Worm (Caenorhabditis elegans) whole organism, L2 larva: ENCODE results near the gene crh-2.

Experiments used
- C34F6.9 ChIP-seq: fragments of 150-350 bp; optimal IDR thresholded peaks from 2 replicates; lab custom pipeline; 2014; ENCODE audit warnings: missing biosample characterization, missing genetic modification characterization
- F13H6.1 ChIP-seq: sonication (generic microtip); optimal IDR thresholded peaks from 2 replicates; lab custom pipeline; 2016; ENCODE audit warnings: missing genetic modification characterization, missing compliant biosample characterization
- R02D3.7 ChIP-seq: fragments of 150-350 bp; optimal IDR thresholded peaks from 2 replicates; lab custom pipeline; 2014; ENCODE audit warnings: missing biosample characterization, missing genetic modification characterization
- Y55F3AM.14 ChIP-seq: fragments of 200-800 bp; sonication (Bioruptor generic); optimal IDR thresholded peaks from 2 replicates; lab custom pipeline; 2018; ENCODE audit warnings: mild to moderate bottlenecking, missing genetic modification characterization, missing compliant biosample characterization
- ZK546.5 ChIP-seq: sonication (generic microtip); optimal IDR thresholded peaks from 2 replicates; lab custom pipeline; 2017; ENCODE audit warnings: missing biosample characterization, missing genetic modification characterization
- alr-1 ChIP-seq: fragments of 150-350 bp; optimal IDR thresholded peaks from 2 replicates; lab custom pipeline; 2014; ENCODE audit warnings: missing biosample characterization, missing genetic modification characterization
- aly-2 ChIP-seq: fragments of 150-350 bp; optimal IDR thresholded peaks from 2 replicates; lab custom pipeline; 2014; ENCODE audit warnings: missing biosample characterization, missing genetic modification characterization
- ama-1 ChIP-seq: fragments of 150-350 bp; optimal IDR thresholded peaks from 2 replicates; lab custom pipeline; 2018; ENCODE audit warnings: inconsistent platforms
- blmp-1 ChIP-seq: sonication (generic microtip); optimal IDR thresholded peaks from 2 replicates; lab custom pipeline; 2017; ENCODE audit warnings: missing genetic modification characterization, mild to moderate bottlenecking, missing compliant biosample characterization, antibody characterized with exemption, moderate library complexity; ENCODE audit not compliant: insufficient read depth
- ceh-16 ChIP-seq: fragments of 150-350 bp; optimal IDR thresholded peaks from 2 replicates; lab custom pipeline; 2014; ENCODE audit warnings: missing biosample characterization, missing genetic modification characterization
- egl-27 ChIP-seq: sonication (generic microtip); optimal IDR thresholded peaks from 3 replicates; lab custom pipeline; 2017; ENCODE audit warnings: missing biosample characterization, missing genetic modification reagents, missing genetic modification characterization
- elt-1 ChIP-seq: fragments of 150-350 bp; optimal IDR thresholded peaks from 2 replicates; lab custom pipeline; 2014; ENCODE audit warnings: missing biosample characterization, missing genetic modification characterization
- elt-3 ChIP-seq: sonication (generic microtip); optimal IDR thresholded peaks from 2 replicates; lab custom pipeline; 2017; ENCODE audit warnings: missing biosample characterization, missing genetic modification characterization
- fos-1 ChIP-seq: fragments of 150-350 bp; optimal IDR thresholded peaks from 2 replicates; lab custom pipeline; 2014; ENCODE audit warnings: missing biosample characterization, missing genetic modification characterization
- lin-11 ChIP-seq: fragments of 150-350 bp; sonication (generic microtip); optimal IDR thresholded peaks from 2 replicates; lab custom pipeline; 2014; ENCODE audit warnings: missing biosample characterization, missing genetic modification characterization, inconsistent platforms, mixed read lengths
- lin-13 ChIP-seq: fragments of 150-350 bp; optimal IDR thresholded peaks from 2 replicates; lab custom pipeline; 2014; ENCODE audit warnings: missing biosample characterization, missing genetic modification reagents, missing genetic modification characterization
- lsy-2 ChIP-seq, 2 experiments: fragments of 150-350 bp in 1 of 2; sonication (generic microtip) in 1 of 2; optimal IDR thresholded peaks; 2 replicates each; lab custom pipeline; 2014 to 2017; ENCODE audit warnings: missing biosample characterization in 2 of 2, missing genetic modification characterization in 2 of 2
- mab-5 ChIP-seq: fragments of 150-350 bp; optimal IDR thresholded peaks from 2 replicates; lab custom pipeline; 2014; ENCODE audit warnings: missing biosample characterization, missing genetic modification characterization
- mdl-1 ChIP-seq, 2 experiments: fragments of 150-350 bp in 1 of 2; sonication (generic microtip) in 1 of 2; optimal IDR thresholded peaks; 2 replicates each; lab custom pipeline; 2017; ENCODE audit warnings: missing biosample characterization in 2 of 2, missing genetic modification characterization in 2 of 2
- nhr-10 ChIP-seq: sonication (generic microtip); optimal IDR thresholded peaks from 2 replicates; lab custom pipeline; 2017; ENCODE audit warnings: missing biosample characterization, missing genetic modification characterization
- nhr-11 ChIP-seq: fragments of 150-350 bp; optimal IDR thresholded peaks from 2 replicates; lab custom pipeline; 2014; ENCODE audit warnings: missing biosample characterization, missing genetic modification characterization
- nhr-12 ChIP-seq: fragments of 150-350 bp; optimal IDR thresholded peaks from 2 replicates; lab custom pipeline; 2014; ENCODE audit warnings: missing biosample characterization, missing genetic modification characterization
- nhr-129 ChIP-seq: fragments of 150-350 bp; optimal IDR thresholded peaks from 2 replicates; lab custom pipeline; 2014; ENCODE audit warnings: missing biosample characterization, missing genetic modification characterization
- nhr-21 ChIP-seq: fragments of 150-350 bp; optimal IDR thresholded peaks from 2 replicates; lab custom pipeline; 2014; ENCODE audit warnings: missing biosample characterization, missing genetic modification characterization
- nhr-23 ChIP-seq: fragments of 150-350 bp; optimal IDR thresholded peaks from 2 replicates; lab custom pipeline; 2014; ENCODE audit warnings: missing biosample characterization, missing genetic modification reagents, missing genetic modification characterization
- nhr-25 ChIP-seq: fragments of 150-350 bp; sonication (generic microtip); optimal IDR thresholded peaks from 3 replicates; lab custom pipeline; 2014; ENCODE audit warnings: missing biosample characterization, missing genetic modification characterization
- nhr-6 ChIP-seq: fragments of 150-350 bp; optimal IDR thresholded peaks from 2 replicates; lab custom pipeline; 2014; ENCODE audit warnings: missing biosample characterization, missing genetic modification characterization
- nhr-77 ChIP-seq: fragments of 150-350 bp; optimal IDR thresholded peaks from 2 replicates; lab custom pipeline; 2014; ENCODE audit warnings: missing biosample characterization, missing genetic modification characterization
- sem-4 ChIP-seq: fragments of 150-350 bp; optimal IDR thresholded peaks from 2 replicates; lab custom pipeline; 2014; ENCODE audit warnings: missing biosample characterization, missing genetic modification reagents, missing genetic modification characterization
- sma-3 ChIP-seq: sonication (generic microtip); optimal IDR thresholded peaks from 2 replicates; lab custom pipeline; 2016; ENCODE audit warnings: missing genetic modification reagents, missing genetic modification characterization, missing compliant biosample characterization
- sma-9 ChIP-seq, 2 experiments: fragments of 150-350 bp in 1 of 2; sonication (generic microtip) in 1 of 2; optimal IDR thresholded peaks; 2 replicates each; lab custom pipeline; 2014 to 2016; ENCODE audit warnings: missing genetic modification characterization in 2 of 2, mild to moderate bottlenecking in 1 of 2, missing biosample characterization in 1 of 2, missing compliant biosample characterization in 1 of 2, missing genetic modification reagents in 1 of 2, moderate library complexity in 1 of 2
- snpc-4 ChIP-seq: fragments of 150-350 bp; optimal IDR thresholded peaks from 2 replicates; lab custom pipeline; 2014; ENCODE audit warnings: missing biosample characterization, missing genetic modification characterization
- unc-39 ChIP-seq: fragments of 150-350 bp; optimal IDR thresholded peaks from 2 replicates; lab custom pipeline; 2014; ENCODE audit warnings: missing biosample characterization, missing genetic modification characterization
- unc-55 ChIP-seq: fragments of 150-350 bp; sonication (generic microtip); optimal IDR thresholded peaks from 3 replicates; lab custom pipeline; 2014; ENCODE audit warnings: missing biosample characterization, missing genetic modification reagents, missing genetic modification characterization
- unc-62 ChIP-seq: fragments of 150-350 bp; optimal IDR thresholded peaks from 2 replicates; lab custom pipeline; 2014; ENCODE audit warnings: missing biosample characterization, missing genetic modification reagents, missing genetic modification characterization
- zag-1 ChIP-seq: fragments of 150-350 bp; optimal IDR thresholded peaks from 2 replicates; lab custom pipeline; 2014; ENCODE audit warnings: missing biosample characterization, missing genetic modification characterization
- ztf-1 ChIP-seq: fragments of 200-800 bp; sonication (Bioruptor generic); conservative IDR thresholded peaks from 2 replicates; pipeline ENCODE4 v1.3.6; 2022; ENCODE audit warnings: missing genetic modification characterization, missing compliant biosample characterization
- ztf-11 ChIP-seq: sonication (generic microtip); optimal IDR thresholded peaks from 2 replicates; lab custom pipeline; 2017; ENCODE audit warnings: missing biosample characterization, missing genetic modification characterization

The crh-2 gene

DNA sequence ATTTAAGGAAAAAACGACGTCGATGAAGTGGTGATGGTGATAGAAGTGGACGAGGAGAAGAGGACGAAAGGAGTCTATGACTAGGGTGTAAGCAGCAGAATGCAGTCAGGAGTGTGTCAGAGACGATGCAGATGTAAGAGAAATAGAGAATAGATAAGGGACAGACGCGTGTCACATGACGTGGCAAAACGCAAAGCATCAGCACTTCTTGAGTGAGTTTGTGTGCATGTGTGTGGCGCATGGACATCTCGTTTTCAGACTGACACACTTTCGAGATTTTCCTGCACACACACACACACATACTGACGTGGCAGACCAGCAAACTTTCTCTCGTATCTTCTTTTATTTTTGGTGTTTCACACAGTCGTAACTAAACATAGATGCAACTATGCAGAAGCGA lies 4.9 kb downstream of the crh-2 start (continued):
- TF ChIP-seq unc-55 (no peak), F13H6.1 (tag; lab: Kevin White, UChicago) (peak; percentile 70), mab-5 (no peak), unc-62 (GFP tag; lab: Kevin White, UChicago) (no peak), nhr-6 (tag; lab: Kevin White, UChicago) (no peak), ceh-16 (tag; lab: Kevin White, UChicago) (no peak)

DNA sequence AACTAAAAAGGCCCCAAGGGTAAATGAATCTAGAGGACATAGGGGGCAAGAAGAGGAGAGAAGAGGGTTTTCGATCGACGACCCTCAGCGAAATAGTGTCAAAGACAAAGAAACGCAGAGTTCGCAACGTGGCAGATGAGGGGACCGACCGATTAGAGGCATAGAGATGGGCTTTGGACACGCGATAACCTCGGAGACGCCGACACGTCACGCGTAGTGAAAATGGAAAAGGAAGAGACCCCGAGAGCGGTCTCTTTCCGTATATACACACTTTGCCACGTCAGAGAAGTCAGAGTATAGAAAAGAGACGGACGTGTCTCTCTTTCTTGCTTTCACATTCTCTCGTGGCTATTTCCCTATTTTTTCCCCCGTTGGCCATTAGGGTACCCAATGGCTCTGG lies 5.9 kb downstream of the crh-2 start:
- TF ChIP-seq C34F6.9 (tag; lab: Kevin White, UChicago) (peak; percentile 72), R02D3.7 (tag; lab: Kevin White, UChicago) (no peak), zag-1 (tag; lab: Kevin White, UChicago) (peak; percentile 71), lin-11 (peak; percentile 49), nhr-129 (peak; percentile 77), sem-4 (tag; lab: Kevin White, UChicago) (peak; percentile 56), egl-27 (tag; lab: Kevin White, UChicago) (peak; percentile 54), mdl-1 (tag; optimal IDR thresholded peaks at IDR 0.05; lab: Kevin White, UChicago) (peak; percentile 75 to 85), unc-55 (peak; percentile 61), nhr-21 (tag; lab: Kevin White, UChicago) (peak; percentile 34), unc-39 (tag; lab: Kevin White, UChicago) (no peak), fos-1 (tag; lab: Kevin White, UChicago) (peak; percentile 48), nhr-23 (tag; lab: Kevin White, UChicago) (no peak), sma-9 (GFP tag; optimal IDR thresholded peaks at IDR 0.05; lab: Kevin White, UChicago) (peak; percentile 79), sma-9 (tag; optimal IDR thresholded peaks at IDR 0.05; lab: Kevin White, UChicago) (no peak), Y55F3AM.14 (peak; percentile 69), nhr-25 (peak; percentile 51), snpc-4 (tag; lab: Kevin White, UChicago) (peak; percentile 62), blmp-1 (tag; lab: Kevin White, UChicago) (peak; percentile 74), sma-3 (GFP tag; lab: Kevin White, UChicago) (peak; percentile 22), lsy-2 (tag; optimal IDR thresholded peaks at IDR 0.05; lab: Kevin White, UChicago) (peak; percentile 18 to 74), F13H6.1 (tag; lab: Kevin White, UChicago) (peak; percentile 80), ZK546.5 (tag; lab: Kevin White, UChicago) (peak; percentile 6), ama-1 (lab: Kevin White, UChicago) (no peak), lin-13 (GFP tag; lab: Kevin White, UChicago) (peak; percentile 55), ztf-1 (GFP tag; lab: Robert Waterston, UW) (no peak)

DNA sequence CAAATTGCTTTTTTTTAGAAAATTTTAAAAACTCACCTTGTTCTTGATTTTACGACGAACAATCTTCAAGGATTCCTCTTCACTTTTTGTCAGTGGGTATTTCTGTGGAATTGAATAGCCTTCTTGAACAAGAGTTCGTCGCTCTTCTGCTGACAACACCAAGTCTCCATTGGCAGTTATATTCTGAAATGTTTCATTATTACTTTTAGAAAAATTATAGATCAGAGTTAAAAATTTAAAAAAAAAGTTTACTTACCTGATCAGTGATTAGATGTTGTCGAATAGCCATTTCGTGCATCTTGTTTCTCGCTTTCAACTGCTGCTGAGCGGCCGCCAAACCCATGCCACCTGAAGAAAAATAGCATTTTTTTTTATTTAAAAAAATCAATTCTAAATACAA lies 7.1 kb downstream of the crh-2 start:
- TF ChIP-seq Y55F3AM.14 = no peak
- TF ChIP-seq fos-1 (tag; lab: Kevin White, UChicago) = no peak
- TF ChIP-seq blmp-1 (tag; lab: Kevin White, UChicago) = no peak
- no peak for TF ChIP-seq ztf-11 (tag; lab: Kevin White, UChicago)
- TF ChIP-seq lin-11 = no peak
- no peak for TF ChIP-seq lsy-2 (tag; optimal IDR thresholded peaks at IDR 0.05; lab: Kevin White, UChicago)
- no peak for TF ChIP-seq ztf-1 (GFP tag; lab: Robert Waterston, UW)
- TF ChIP-seq nhr-12 = no peak
- no peak for TF ChIP-seq mab-5
- TF ChIP-seq nhr-77 (tag; lab: Kevin White, UChicago) = no peak
- no peak for TF ChIP-seq unc-39 (tag; lab: Kevin White, UChicago)
- TF ChIP-seq unc-62 (GFP tag; lab: Kevin White, UChicago) = no peak

DNA sequence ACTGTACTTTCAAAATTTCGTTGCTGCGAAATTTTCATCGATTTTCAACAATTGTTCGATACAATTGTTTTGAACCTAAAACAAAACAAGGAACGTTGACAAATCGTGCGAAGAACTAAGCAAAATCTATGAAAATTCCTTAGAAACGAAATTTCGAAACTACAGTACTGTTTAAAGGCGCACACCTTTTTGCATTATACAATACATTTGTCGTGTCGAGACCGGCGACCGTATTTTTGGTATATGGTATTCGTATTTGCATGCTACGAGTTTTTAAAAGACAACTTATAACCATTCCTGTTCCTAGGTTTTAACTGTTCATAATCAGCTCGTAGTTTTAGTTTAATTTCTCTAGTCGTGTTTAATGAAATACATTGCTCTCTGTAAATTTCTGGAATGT lies 8.8 kb downstream of the crh-2 start:
- TF ChIP-seq ama-1 (lab: Kevin White, UChicago) (peak; percentile 23), lin-11 (no peak)

DNA sequence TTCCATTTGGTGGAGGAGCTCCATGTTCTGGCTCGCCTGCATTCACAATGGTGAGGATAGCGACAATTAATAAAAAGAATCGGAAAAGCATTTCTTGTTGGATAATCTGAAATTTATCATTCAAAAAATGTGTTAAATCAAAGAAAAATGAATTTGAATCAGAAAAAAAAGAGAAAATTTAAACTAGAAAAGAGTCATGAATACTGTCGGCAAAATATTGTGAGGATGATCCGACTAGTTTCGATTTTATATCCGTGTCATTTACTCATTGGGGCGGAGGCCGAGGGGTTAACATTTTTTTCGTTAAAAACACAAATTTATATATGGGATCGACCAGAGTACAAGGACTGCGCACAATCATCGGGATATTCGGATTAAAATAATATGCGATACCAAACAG lies 9.5 kb downstream of the crh-2 start, which contains the start of gene C27D6.12:
C27D6.12 (minus strand) TSS at position 101 of the 400 bp plus-strand sequence.
- no peak for TF ChIP-seq nhr-10 (tag; lab: Kevin White, UChicago)
- TF ChIP-seq elt-3 (tag; lab: Kevin White, UChicago) = no peak
- no peak for TF ChIP-seq ztf-11 (tag; lab: Kevin White, UChicago)
- no peak for TF ChIP-seq nhr-23 (tag; lab: Kevin White, UChicago)
- TF ChIP-seq unc-62 (GFP tag; lab: Kevin White, UChicago) = no peak
- TF ChIP-seq Y55F3AM.14 = no peak
- TF ChIP-seq elt-1 (tag; lab: Kevin White, UChicago) = no peak
- TF ChIP-seq sem-4 (tag; lab: Kevin White, UChicago) = no peak
- TF ChIP-seq nhr-11 (tag; lab: Kevin White, UChicago) = no peak
- no peak for TF ChIP-seq aly-2 (tag; lab: Kevin White, UChicago)
- TF ChIP-seq alr-1 (tag; lab: Kevin White, UChicago) = no peak
- TF ChIP-seq, all 48 proteins: peak for 0
